Fruit fly (Drosophila melanogaster) whole organism, embryonic: ENCODE results near the gene Acyp.

Experiments
- Antp ChIP-seq: fragments of 200-800 bp; sonication (Bioruptor generic); optimal IDR thresholded peaks from 3 replicates; lab custom pipeline; 2016; ENCODE audit warnings: missing biosample characterization, missing genetic modification characterization
- Atf6 ChIP-seq: fragments of 200-800 bp; sonication (Bioruptor generic); IDR thresholded peaks from 2 replicates; pipeline ENCODE4 v1.3.6; 2022; ENCODE audit warnings: missing biosample characterization, missing genetic modification characterization
- CG10147 ChIP-seq: fragments of 200-800 bp; sonication (Bioruptor generic); optimal IDR thresholded peaks from 2 replicates; lab custom pipeline; 2019; ENCODE audit warnings: missing biosample characterization, mild to moderate bottlenecking, missing genetic modification characterization, moderate library complexity
- CG11085 ChIP-seq: fragments of 200-800 bp; sonication (Bioruptor generic); IDR thresholded peaks from 2 replicates; pipeline ENCODE4 v1.3.6; 2022; ENCODE audit warnings: missing biosample characterization, missing genetic modification characterization
- CG11093 ChIP-seq: fragments of 200-800 bp; sonication (Bioruptor generic); IDR thresholded peaks from 3 replicates; pipeline ENCODE4 v1.3.6; 2022; ENCODE audit warnings: missing biosample characterization, missing genetic modification characterization
- CG11695 ChIP-seq: fragments of 200-800 bp; sonication (Bioruptor generic); IDR thresholded peaks from 3 replicates; pipeline ENCODE4 v1.3.6; 2022; ENCODE audit warnings: missing biosample characterization, missing genetic modification characterization
- CG13287 ChIP-seq: fragments of 200-800 bp; sonication (Bioruptor generic); IDR thresholded peaks from 2 replicates; pipeline ENCODE4 v1.3.6; 2022; ENCODE audit warnings: missing biosample characterization, missing genetic modification characterization; ENCODE audit not compliant: partially characterized antibody
- CG13296 ChIP-seq: fragments of 200-800 bp; sonication (Bioruptor generic); optimal IDR thresholded peaks from 3 replicates; lab custom pipeline; 2018; ENCODE audit warnings: missing biosample characterization, mild to moderate bottlenecking, missing genetic modification characterization
- CG13424 ChIP-seq: fragments of 200-800 bp; sonication (Bioruptor generic); optimal IDR thresholded peaks from 2 replicates; lab custom pipeline; 2019; ENCODE audit warnings: missing biosample characterization, mild to moderate bottlenecking, missing genetic modification characterization, moderate library complexity
- CG14441 ChIP-seq: fragments of 200-800 bp; sonication (Bioruptor generic); IDR thresholded peaks from 2 replicates; pipeline ENCODE4 v1.3.6; 2022; ENCODE audit warnings: missing biosample characterization, missing genetic modification characterization
- CG17385 ChIP-seq: fragments of 200-800 bp; sonication (Bioruptor generic); optimal IDR thresholded peaks from 3 replicates; lab custom pipeline; 2018; ENCODE audit warnings: missing biosample characterization, mild to moderate bottlenecking, missing genetic modification characterization
- CG17829 ChIP-seq: fragments of 200-800 bp; optimal IDR thresholded peaks from 2 replicates; lab custom pipeline; 2019; ENCODE audit warnings: missing biosample characterization, mild to moderate bottlenecking, missing genetic modification characterization, moderate library complexity
- CG18011 ChIP-seq: fragments of 200-800 bp; sonication (Bioruptor generic); optimal IDR thresholded peaks from 2 replicates; lab custom pipeline; 2017; ENCODE audit warnings: missing biosample characterization, missing genetic modification characterization, mild to moderate bottlenecking, moderate library complexity, missing genotype
- CG18262 ChIP-seq: fragments of 200-800 bp; optimal IDR thresholded peaks from 3 replicates; lab custom pipeline; 2019; ENCODE audit warnings: missing biosample characterization, mild to moderate bottlenecking, missing genetic modification characterization, moderate library complexity
- CG2199 ChIP-seq: fragments of 200-800 bp; sonication (Bioruptor generic); IDR thresholded peaks from 3 replicates; pipeline ENCODE4 v1.3.6; 2022; ENCODE audit warnings: missing biosample characterization, missing genetic modification characterization
- CG2875 ChIP-seq: fragments of 200-800 bp; sonication (Bioruptor generic); optimal IDR thresholded peaks from 2 replicates; lab custom pipeline; 2017; ENCODE audit warnings: missing biosample characterization, mild to moderate bottlenecking, missing genetic modification characterization, missing genetic modification reagents
- CG2889 ChIP-seq: fragments of 200-800 bp; sonication (Bioruptor generic); IDR thresholded peaks from 3 replicates; pipeline ENCODE4 v1.3.6; 2022; ENCODE audit warnings: missing biosample characterization, missing genetic modification characterization
- CG31365 ChIP-seq: fragments of 200-800 bp; sonication (Bioruptor generic); optimal IDR thresholded peaks from 2 replicates; lab custom pipeline; 2018; ENCODE audit warnings: missing biosample characterization, mild to moderate bottlenecking, missing genetic modification characterization
- CG42726 ChIP-seq: fragments of 200-800 bp; sonication (Bioruptor generic); IDR thresholded peaks from 2 replicates; pipeline ENCODE4 v1.3.6; 2022; ENCODE audit warnings: missing biosample characterization, missing genetic modification characterization; ENCODE audit not compliant: partially characterized antibody
- CG4360 ChIP-seq: fragments of 200-800 bp; sonication (Bioruptor generic); IDR thresholded peaks from 2 replicates; pipeline ENCODE4 v1.3.6; 2022; ENCODE audit warnings: missing biosample characterization, missing genetic modification characterization
- CG8281 ChIP-seq: fragments of 200-800 bp; sonication (Bioruptor generic); optimal IDR thresholded peaks from 2 replicates; lab custom pipeline; 2018; ENCODE audit warnings: missing biosample characterization, mild to moderate bottlenecking, missing genetic modification characterization, moderate library complexity
- CG9215 ChIP-seq: fragments of 200-800 bp; sonication (Bioruptor generic); IDR thresholded peaks from 2 replicates; pipeline ENCODE4 v1.3.6; 2022; ENCODE audit warnings: missing biosample characterization, missing genetic modification characterization
- CHES-1-like ChIP-seq: fragments of 200-800 bp; sonication (Bioruptor generic); optimal IDR thresholded peaks from 2 replicates; lab custom pipeline; 2016; ENCODE audit warnings: missing biosample characterization, missing genetic modification characterization
- E2f1 ChIP-seq: fragments of 200-800 bp; sonication (Bioruptor generic); IDR thresholded peaks from 2 replicates; pipeline ENCODE4 v1.3.6; 2022; ENCODE audit warnings: missing biosample characterization, missing genetic modification characterization
- Fer1 ChIP-seq: fragments of 200-800 bp; sonication (Bioruptor generic); optimal IDR thresholded peaks from 2 replicates; lab custom pipeline; 2017; ENCODE audit warnings: missing biosample characterization, mild to moderate bottlenecking, missing genetic modification characterization
- Hand ChIP-seq: fragments of 200-800 bp; sonication (Bioruptor generic); optimal IDR thresholded peaks from 2 replicates; lab custom pipeline; 2017; ENCODE audit warnings: mild to moderate bottlenecking, missing biosample characterization, missing genetic modification reagents, missing genetic modification characterization
- Hr3 ChIP-seq: fragments of 200-800 bp; sonication (Bioruptor generic); optimal IDR thresholded peaks from 3 replicates; lab custom pipeline; 2016; ENCODE audit warnings: missing biosample characterization, missing genetic modification characterization
- Jarid2 ChIP-seq: fragments of 200-800 bp; sonication (Bioruptor generic); optimal IDR thresholded peaks from 3 replicates; lab custom pipeline; 2017; ENCODE audit warnings: mild to moderate bottlenecking, missing biosample characterization, missing genetic modification reagents, missing genetic modification characterization
- MTF-1 ChIP-seq: fragments of 200-800 bp; sonication (Bioruptor generic); optimal IDR thresholded peaks from 2 replicates; lab custom pipeline; 2018; ENCODE audit warnings: missing biosample characterization, mild to moderate bottlenecking, missing genetic modification characterization, borderline replicate concordance
- NC2β ChIP-seq: fragments of 200-800 bp; sonication (Bioruptor generic); optimal IDR thresholded peaks from 2 replicates; lab custom pipeline; 2016; ENCODE audit warnings: missing biosample characterization, missing genetic modification characterization
- Pdp1 ChIP-seq, 2 experiments: fragments of 200-800 bp; sonication (Bioruptor generic); optimal IDR thresholded peaks; 3 replicates each; lab custom pipeline; 2016; ENCODE audit warnings: missing biosample characterization in 2 of 2, missing genetic modification characterization in 2 of 2, mild to moderate bottlenecking in 1 of 2, moderate library complexity in 1 of 2
- Ptx1 ChIP-seq: fragments of 200-800 bp; sonication (Bioruptor generic); IDR thresholded peaks from 2 replicates; pipeline ENCODE4 v1.3.6; 2022; ENCODE audit warnings: missing biosample characterization, missing genetic modification characterization
- Tbp ChIP-seq: fragments of >200 bp; optimal IDR thresholded peaks from 2 replicates; lab custom pipeline; 2018; ENCODE audit warnings: missing biosample characterization, missing genetic modification characterization
- abd-A ChIP-seq: fragments of 200-800 bp; sonication (Bioruptor generic); optimal IDR thresholded peaks from 3 replicates; lab custom pipeline; 2019; ENCODE audit warnings: missing biosample characterization, mild to moderate bottlenecking, missing genetic modification characterization, moderate library complexity
- bbx ChIP-seq: fragments of 200-800 bp; sonication (Bioruptor generic); IDR thresholded peaks from 2 replicates; pipeline ENCODE4 v1.3.6; 2022; ENCODE audit warnings: missing biosample characterization, missing genetic modification characterization; ENCODE audit not compliant: partially characterized antibody
- disco-r ChIP-seq: fragments of 200-800 bp; sonication (Bioruptor generic); optimal IDR thresholded peaks from 2 replicates; lab custom pipeline; 2016; ENCODE audit warnings: missing biosample characterization, missing genetic modification characterization
- esg ChIP-seq: fragments of 200-800 bp; sonication (Bioruptor generic); conservative IDR thresholded peaks from 2 replicates; pipeline ENCODE4 v1.3.6; 2022; ENCODE audit warnings: missing biosample characterization, missing genetic modification characterization
- ewg ChIP-seq: fragments of 200-800 bp; sonication (Bioruptor generic); optimal IDR thresholded peaks from 3 replicates; lab custom pipeline; 2017; ENCODE audit warnings: mild to moderate bottlenecking, missing biosample characterization, missing genetic modification reagents, missing genetic modification characterization
- fd64A ChIP-seq: fragments of 200-800 bp; sonication (Bioruptor generic); optimal IDR thresholded peaks from 3 replicates; lab custom pipeline; 2018; ENCODE audit warnings: missing biosample characterization, mild to moderate bottlenecking, missing genetic modification characterization
- gcm ChIP-seq: fragments of 200-800 bp; sonication (Bioruptor generic); optimal IDR thresholded peaks from 2 replicates; lab custom pipeline; 2019; ENCODE audit warnings: missing biosample characterization, mild to moderate bottlenecking, missing genetic modification characterization, moderate library complexity
- gcm2 ChIP-seq: fragments of 200-800 bp; sonication (Bioruptor generic); optimal IDR thresholded peaks from 2 replicates; lab custom pipeline; 2016; ENCODE audit warnings: missing biosample characterization, missing genetic modification characterization
- ind ChIP-seq: fragments of 200-800 bp; sonication (Bioruptor generic); optimal IDR thresholded peaks from 3 replicates; lab custom pipeline; 2016; ENCODE audit warnings: missing biosample characterization, missing genetic modification characterization
- nau ChIP-seq: fragments of 200-800 bp; sonication (Bioruptor generic); optimal IDR thresholded peaks from 3 replicates; lab custom pipeline; 2017; ENCODE audit warnings: missing biosample characterization, mild to moderate bottlenecking, missing genetic modification characterization, missing genetic modification reagents
- nerfin-1 ChIP-seq: fragments of 200-800 bp; sonication (Bioruptor generic); optimal IDR thresholded peaks from 3 replicates; lab custom pipeline; 2019; ENCODE audit warnings: missing biosample characterization, mild to moderate bottlenecking, missing genetic modification characterization, moderate library complexity
- oc ChIP-seq: fragments of 200-800 bp; sonication (Bioruptor generic); optimal IDR thresholded peaks from 2 replicates; lab custom pipeline; 2018; ENCODE audit warnings: missing biosample characterization, mild to moderate bottlenecking, missing genetic modification characterization, moderate library complexity
- onecut ChIP-seq: fragments of 200-800 bp; sonication (Bioruptor generic); IDR thresholded peaks from 2 replicates; pipeline ENCODE4 v1.3.6; 2022; ENCODE audit warnings: missing biosample characterization, missing genetic modification characterization
- pfk ChIP-seq: fragments of 200-800 bp; sonication (Bioruptor generic); optimal IDR thresholded peaks from 2 replicates; lab custom pipeline; 2018; ENCODE audit warnings: missing biosample characterization, mild to moderate bottlenecking, missing genetic modification characterization, moderate library complexity
- psq ChIP-seq: fragments of 200-800 bp; sonication (Bioruptor generic); optimal IDR thresholded peaks from 2 replicates; lab custom pipeline; 2017; ENCODE audit warnings: missing biosample characterization, missing genetic modification characterization
- tna ChIP-seq: fragments of 200-800 bp; sonication (Bioruptor generic); IDR thresholded peaks from 2 replicates; pipeline ENCODE4 v1.3.6; 2022; ENCODE audit warnings: missing biosample characterization, missing genetic modification characterization; ENCODE audit not compliant: partially characterized antibody
- wdn ChIP-seq: fragments of 200-800 bp; sonication (Bioruptor generic); IDR thresholded peaks from 2 replicates; pipeline ENCODE4 v1.3.6; 2022; ENCODE audit warnings: missing biosample characterization, missing genetic modification characterization

Acyp gene

DNA sequence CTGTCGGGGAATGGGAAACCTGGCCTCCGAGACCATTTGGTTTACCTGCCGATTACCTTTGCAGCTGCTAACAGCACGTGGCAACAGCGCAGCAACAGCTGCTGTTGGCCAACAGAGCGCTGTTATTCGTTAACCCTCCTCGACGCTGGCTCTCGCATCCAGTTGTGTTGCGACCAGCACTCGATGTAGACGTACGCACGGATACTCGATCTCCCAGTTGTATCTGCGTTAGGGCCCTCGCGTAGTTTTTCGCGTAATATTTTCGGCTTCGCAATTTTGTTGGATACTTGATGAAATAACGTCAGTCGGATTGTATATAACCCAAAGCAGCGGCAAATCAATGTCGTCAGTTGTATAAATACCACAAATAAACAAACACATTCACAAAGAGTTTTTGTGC lies 33.1 kb upstream of the Acyp start (continued):
- TF ChIP-seq MTF-1 (GFP tag; lab: Kevin White, UChicago): peak; percentile 7
- no peak for TF ChIP-seq CG2875 (GFP tag; lab: Kevin White, UChicago)
- no peak for TF ChIP-seq esg (GFP tag; lab: Robert Waterston, UW)
- peak; percentile 78 for TF ChIP-seq bbx
- TF ChIP-seq CG13424 (tag; lab: Kevin White, UChicago): peak; percentile 3
- TF ChIP-seq Hr3 (GFP tag; lab: Kevin White, UChicago): no peak
- peak; percentile 64 for TF ChIP-seq Atf6 (GFP tag; lab: Robert Waterston, UW)
- peak; percentile 99 for TF ChIP-seq Jarid2 (GFP tag; lab: Kevin White, UChicago)
- peak in 1 of 2 experiments; percentile 40 for TF ChIP-seq Pdp1 (GFP tag; optimal IDR thresholded peaks at IDR 0.05; lab: Kevin White, UChicago)
- no peak for TF ChIP-seq ewg
- TF ChIP-seq pfk: no peak
- TF ChIP-seq nau (GFP tag; lab: Kevin White, UChicago): peak; percentile 27
- peak; percentile 68; the same call in 1 of the 3 replicates for TF ChIP-seq CG2199 (GFP tag; lab: Robert Waterston, UW)
- TF ChIP-seq CG42726 (GFP tag; lab: Robert Waterston, UW): peak; percentile 88
- TF ChIP-seq gcm (GFP tag; lab: Kevin White, UChicago): no peak
- peak; percentile 45; the same call in 1 of the 2 replicates for TF ChIP-seq CG13287 (GFP tag; lab: Robert Waterston, UW)
- TF ChIP-seq CG13296 (GFP tag; lab: Kevin White, UChicago): no peak
- TF ChIP-seq Tbp (GFP tag; lab: Kevin White, UChicago): no peak
- TF ChIP-seq Hand (GFP tag; lab: Kevin White, UChicago): no peak
- no peak for TF ChIP-seq CG11093
- TF ChIP-seq tna (GFP tag; lab: Robert Waterston, UW): peak; percentile 55; the same call in 1 of the 2 replicates
- peak; percentile 42 for TF ChIP-seq CG17385 (GFP tag; lab: Kevin White, UChicago)
- no peak for TF ChIP-seq Ptx1
- no peak for TF ChIP-seq CG10147 (GFP tag; lab: Kevin White, UChicago)
- 0 out of 3 replicates have a peak, but pooled peaks have one; percentile 46 for TF ChIP-seq CG11695 (GFP tag; lab: Robert Waterston, UW)
- no peak for TF ChIP-seq NC2β (GFP tag; lab: Kevin White, UChicago)
- TF ChIP-seq CG18262 (tag; lab: Kevin White, UChicago): no peak
- TF ChIP-seq CG14441 (GFP tag; lab: Robert Waterston, UW): peak; percentile 50; the same call in 1 of the 2 replicates
- TF ChIP-seq CG17829 (tag; lab: Kevin White, UChicago): peak; percentile 15
- no peak for TF ChIP-seq ind (GFP tag; lab: Kevin White, UChicago)
- TF ChIP-seq oc (tag; lab: Kevin White, UChicago): peak; percentile 46
- TF ChIP-seq Antp: no peak
- 0 out of 2 replicates have a peak, but pooled peaks have one; percentile 27 for TF ChIP-seq CG4360 (GFP tag; lab: Robert Waterston, UW)
- TF ChIP-seq CG2889: no peak
- no peak for TF ChIP-seq E2f1
- TF ChIP-seq wdn (GFP tag; lab: Robert Waterston, UW): peak; percentile 32; the same call in 1 of the 2 replicates
- no peak for TF ChIP-seq psq (GFP tag; lab: Kevin White, UChicago)
- no peak for TF ChIP-seq CG11085
- peak; percentile 29; the same call in 1 of the 2 replicates for TF ChIP-seq onecut
- TF ChIP-seq Fer1 (GFP tag; lab: Kevin White, UChicago): peak; percentile 45
- no peak for TF ChIP-seq CHES-1-like (GFP tag; lab: Kevin White, UChicago)
- TF ChIP-seq CG31365: no peak
- peak; percentile 8 for TF ChIP-seq abd-A
- TF ChIP-seq CG18011 (GFP tag; lab: Kevin White, UChicago): no peak
- TF ChIP-seq CG9215: no peak
- no peak for TF ChIP-seq CG8281
- TF ChIP-seq nerfin-1 (tag; lab: Kevin White, UChicago): peak; percentile 18
- no peak for TF ChIP-seq fd64A (GFP tag; lab: Kevin White, UChicago)
- no peak for TF ChIP-seq disco-r (GFP tag; lab: Kevin White, UChicago)
- TF ChIP-seq gcm2 (GFP tag; lab: Kevin White, UChicago): no peak
